Fruit fly (Drosophila melanogaster): ENCODE results near the gene Hmu.

- TF ChIP-seq CG31388 (GFP tag; optimal IDR thresholded peaks at IDR 0.05) (no peak), unpg (GFP tag; optimal IDR thresholded peaks at IDR 0.05) (no peak), Rfx (GFP tag; IDR thresholded peaks at IDR 0.05) (no peak), Jarid2 (GFP tag; optimal IDR thresholded peaks at IDR 0.05) (no peak), abd-A (tag; optimal IDR thresholded peaks at IDR 0.05) (no peak), Elba2 (GFP tag; optimal IDR thresholded peaks at IDR 0.05) (no peak), CG3407 (GFP tag; optimal IDR thresholded peaks at IDR 0.05) (no peak), CG2202 (tag; optimal IDR thresholded peaks at IDR 0.05) (no peak), CG16779 (GFP tag; IDR thresholded peaks at IDR 0.05) (no peak), CG6791 (GFP tag; IDR thresholded peaks at IDR 0.05; ENCODE audit: partially characterized antibody) (no peak), corto (GFP tag; optimal IDR thresholded peaks at IDR 0.05) (no peak), CG10565 (GFP tag; optimal IDR thresholded peaks at IDR 0.05) (no peak), CG14965 (GFP tag; optimal IDR thresholded peaks at IDR 0.05; ENCODE audit: borderline replicate concordance) (no peak), CG1647 (GFP tag; optimal IDR thresholded peaks at IDR 0.05) (no peak)
Observed at dm6 chr3R:27272233-27272632, 16.3 kb upstream of the Hmu start.

Measured in whole organism, embryonic.